Fruit fly (Drosophila melanogaster): Measurements from ENCODE around the gene CG10336.

The CG10336 gene

DNA sequence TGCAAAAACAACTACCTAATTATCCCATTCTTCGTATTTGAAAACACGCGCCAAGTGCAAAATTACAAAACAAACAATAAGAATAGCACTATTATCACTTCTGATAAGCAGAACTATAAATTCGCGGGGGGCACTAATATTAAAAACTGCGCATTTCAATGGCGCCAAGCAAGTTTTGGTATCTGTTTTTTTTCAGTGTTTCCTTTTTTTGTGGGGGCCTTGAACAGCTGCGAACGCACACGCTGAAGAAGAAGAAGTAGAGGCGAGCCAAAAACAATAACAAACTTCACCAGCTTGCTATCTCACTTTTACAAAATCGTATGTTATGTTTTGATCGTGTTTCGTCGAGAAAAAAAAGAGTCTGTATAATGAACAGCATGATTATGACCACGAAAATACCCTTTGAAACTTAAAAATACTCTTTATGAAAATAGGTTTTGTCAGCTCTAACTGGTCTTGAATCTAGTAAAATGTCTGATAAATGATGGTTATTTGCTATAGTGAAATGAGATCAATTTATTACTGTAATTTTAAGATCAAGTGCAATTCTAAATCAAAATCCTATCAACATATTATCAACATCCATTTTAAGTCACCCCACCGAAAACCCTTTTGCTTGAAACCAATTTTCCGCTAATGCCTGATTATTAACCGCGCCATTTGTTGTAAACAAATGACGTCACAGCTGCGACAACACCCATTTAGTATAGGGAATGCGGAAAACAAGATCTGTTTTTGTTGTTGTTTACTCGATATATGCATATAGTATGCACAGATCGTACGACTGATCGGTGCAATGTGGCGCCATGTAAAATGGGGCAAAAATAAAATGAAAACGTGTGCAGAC lies 4.8 kb downstream of the CG10336 start (continued):
- TF ChIP-seq CG5180 (GFP tag; optimal IDR thresholded peaks at IDR 0.05) (peak; percentile 28), grau (tag; optimal IDR thresholded peaks at IDR 0.05) (peak; percentile 46), pros (GFP tag; optimal IDR thresholded peaks at IDR 0.05) (no peak), ken (GFP tag; IDR thresholded peaks at IDR 0.05) (0 out of 3 replicates have a peak, but pooled peaks have one; percentile 47), cato (GFP tag; optimal IDR thresholded peaks at IDR 0.05; ENCODE audit: borderline replicate concordance) (peak; percentile 2), gsb-n (tag; optimal IDR thresholded peaks at IDR 0.05) (no peak), Dip2 (GFP tag; IDR thresholded peaks at IDR 0.05) (no peak), CG18599 (GFP tag; optimal IDR thresholded peaks at IDR 0.05) (peak; percentile 71), CG14441 (GFP tag; IDR thresholded peaks at IDR 0.05) (peak; percentile 86), ap (GFP tag; IDR thresholded peaks at IDR 0.05) (peak; percentile 60), CG17359 (tag; optimal IDR thresholded peaks at IDR 0.05) (peak; percentile 63), CG4360 (GFP tag; IDR thresholded peaks at IDR 0.05) (peak; percentile 59), CG12942 (GFP tag; optimal IDR thresholded peaks at IDR 0.05) (peak; percentile 31), CG9437 (GFP tag; optimal IDR thresholded peaks at IDR 0.05) (peak; percentile 58), dysf (GFP tag; IDR thresholded peaks at IDR 0.05) (peak; percentile 58; the same call in 2 of the 3 replicates), Chrac-16 (GFP tag; optimal IDR thresholded peaks at IDR 0.05) (peak; percentile 67), psq (GFP tag; optimal IDR thresholded peaks at IDR 0.05) (peak; percentile 67), chn (GFP tag; optimal IDR thresholded peaks at IDR 0.05) (peak; percentile 49), CG10274 (GFP tag; optimal IDR thresholded peaks at IDR 0.05) (peak; percentile 42), CG32772 (GFP tag; IDR thresholded peaks at IDR 0.05) (peak; percentile 53), CG42726 (GFP tag; IDR thresholded peaks at IDR 0.05; ENCODE audit: partially characterized antibody) (no peak), esg (GFP tag; conservative IDR thresholded peaks at IDR 0.05) (peak; percentile 51), trem (tag; optimal IDR thresholded peaks at IDR 0.05) (peak; percentile 14), Camta (GFP tag; optimal IDR thresholded peaks at IDR 0.05) (peak; percentile 56), CG12071 (GFP tag; optimal IDR thresholded peaks at IDR 0.05) (peak; percentile 55), Kr (GFP tag; optimal IDR thresholded peaks at IDR 0.05) (no peak), bowl (GFP tag; IDR thresholded peaks at IDR 0.05) (no peak), kah (GFP tag; optimal IDR thresholded peaks at IDR 0.05) (no peak), CG7556 (GFP tag; optimal IDR thresholded peaks at IDR 0.05) (peak; percentile 70), hbn (GFP tag; IDR thresholded peaks at IDR 0.05; ENCODE audit: partially characterized antibody) (no peak), Hr51 (GFP tag; optimal IDR thresholded peaks at IDR 0.05) (peak; percentile 27 to 43), C15 (GFP tag; IDR thresholded peaks at IDR 0.05) (no peak), fd64A (GFP tag; optimal IDR thresholded peaks at IDR 0.05) (no peak), CG6689 (GFP tag; IDR thresholded peaks at IDR 0.05) (peak; percentile 69), CG13123 (GFP tag; optimal IDR thresholded peaks at IDR 0.05) (peak; percentile 48), CG15011 (GFP tag; optimal IDR thresholded peaks at IDR 0.05) (no peak), unc-4 (GFP tag; IDR thresholded peaks at IDR 0.05; ENCODE audit: partially characterized antibody) (no peak), ro (GFP tag; IDR thresholded peaks at IDR 0.05) (no peak), MBD-R2 (GFP tag; IDR thresholded peaks at IDR 0.05) (peak; percentile 60), Optix (GFP tag; IDR thresholded peaks at IDR 0.05) (peak; percentile 80), CG13424 (tag; optimal IDR thresholded peaks at IDR 0.05) (peak; percentile 60), CkIIα-i1 (GFP tag; IDR thresholded peaks at IDR 0.05) (no peak), az2 (GFP tag; optimal IDR thresholded peaks at IDR 0.05) (peak; percentile 44), CG14860 (GFP tag; IDR thresholded peaks at IDR 0.05; ENCODE audit: partially characterized antibody) (no peak), sug (tag; optimal IDR thresholded peaks at IDR 0.05) (peak; percentile 100), slp2 (GFP tag; optimal IDR thresholded peaks at IDR 0.05) (peak; percentile 36), CG10654 (GFP tag; optimal IDR thresholded peaks at IDR 0.05) (peak; percentile 4), seq (GFP tag; IDR thresholded peaks at IDR 0.05) (peak; percentile 55; the same call in 1 of the 2 replicates), D19A (tag; optimal IDR thresholded peaks at IDR 0.05) (peak; percentile 90)
